Fruit fly (Drosophila melanogaster) whole organism, embryonic: ENCODE measurements around the gene CG4074.

Experiments
- Asciz ChIP-seq: fragments of 200-800 bp; sonication (Bioruptor generic); optimal IDR thresholded peaks from 2 replicates; lab custom pipeline; 2017; ENCODE audit warnings: missing biosample characterization, mild to moderate bottlenecking, missing genetic modification characterization, missing genetic modification reagents
- Atf6 ChIP-seq: fragments of 200-800 bp; sonication (Bioruptor generic); IDR thresholded peaks from 2 replicates; pipeline ENCODE4 v1.3.6; 2022; ENCODE audit warnings: missing biosample characterization, missing genetic modification characterization
- CG10321 ChIP-seq: fragments of 200-800 bp; sonication (Bioruptor generic); IDR thresholded peaks from 2 replicates; pipeline ENCODE4 v1.3.6; 2022; ENCODE audit warnings: missing biosample characterization, missing genetic modification characterization
- CG10462 ChIP-seq: fragments of 200-800 bp; sonication (Bioruptor generic); optimal IDR thresholded peaks from 2 replicates; lab custom pipeline; 2016; ENCODE audit warnings: missing biosample characterization, missing genetic modification characterization
- CG10979 ChIP-seq: fragments of 200-800 bp; sonication (Bioruptor generic); optimal IDR thresholded peaks from 2 replicates; lab custom pipeline; 2018; ENCODE audit warnings: missing biosample characterization, mild to moderate bottlenecking, missing genetic modification characterization, moderate library complexity
- CG12104 ChIP-seq: fragments of 200-800 bp; sonication (Bioruptor generic); optimal IDR thresholded peaks from 3 replicates; lab custom pipeline; 2016; ENCODE audit warnings: missing biosample characterization, missing genetic modification characterization
- CG1233 ChIP-seq: fragments of 200-800 bp; sonication (Bioruptor generic); optimal IDR thresholded peaks from 4 replicates; lab custom pipeline; 2018; ENCODE audit warnings: missing biosample characterization, mild to moderate bottlenecking, missing genetic modification characterization
- CG14667 ChIP-seq: fragments of 200-800 bp; sonication (Bioruptor generic); IDR thresholded peaks from 2 replicates; pipeline ENCODE4 v1.3.6; 2022; ENCODE audit warnings: missing biosample characterization, missing genetic modification characterization
- CG1602 ChIP-seq: fragments of 200-800 bp; sonication (Bioruptor generic); optimal IDR thresholded peaks from 3 replicates; lab custom pipeline; 2016; ENCODE audit warnings: missing biosample characterization, missing genetic modification characterization
- CG16863 ChIP-seq: fragments of 200-800 bp; sonication (Bioruptor generic); optimal IDR thresholded peaks from 3 replicates; lab custom pipeline; 2016; ENCODE audit warnings: missing biosample characterization, missing genetic modification characterization
- CG17802 ChIP-seq: fragments of 200-800 bp; sonication (Bioruptor generic); optimal IDR thresholded peaks from 2 replicates; lab custom pipeline; 2018; ENCODE audit warnings: missing biosample characterization, mild to moderate bottlenecking, missing genetic modification characterization, moderate library complexity
- CG17829 ChIP-seq: fragments of 200-800 bp; optimal IDR thresholded peaks from 2 replicates; lab custom pipeline; 2019; ENCODE audit warnings: missing biosample characterization, mild to moderate bottlenecking, missing genetic modification characterization, moderate library complexity
- CG2678 ChIP-seq: fragments of 200-800 bp; sonication (Bioruptor generic); optimal IDR thresholded peaks from 3 replicates; lab custom pipeline; 2019; ENCODE audit warnings: missing biosample characterization, mild to moderate bottlenecking, missing genetic modification characterization, moderate library complexity
- CG31365 ChIP-seq: fragments of 200-800 bp; sonication (Bioruptor generic); optimal IDR thresholded peaks from 2 replicates; lab custom pipeline; 2018; ENCODE audit warnings: missing biosample characterization, mild to moderate bottlenecking, missing genetic modification characterization
- CG4854 ChIP-seq: fragments of 200-800 bp; sonication (Bioruptor generic); optimal IDR thresholded peaks from 2 replicates; lab custom pipeline; 2016; ENCODE audit warnings: missing biosample characterization, missing genetic modification characterization, inconsistent platforms
- CG6175 ChIP-seq: fragments of 200-800 bp; sonication (Bioruptor generic); IDR thresholded peaks from 3 replicates; pipeline ENCODE4 v1.3.6; 2022; ENCODE audit warnings: missing biosample characterization, missing genetic modification characterization
- CG6689 ChIP-seq: fragments of 200-800 bp; sonication (Bioruptor generic); IDR thresholded peaks from 2 replicates; pipeline ENCODE4 v1.3.6; 2022; ENCODE audit warnings: missing biosample characterization, missing genetic modification characterization
- CG6854 ChIP-seq: fragments of 200-800 bp; sonication (Bioruptor generic); optimal IDR thresholded peaks from 3 replicates; lab custom pipeline; 2017; ENCODE audit warnings: missing biosample characterization, mild to moderate bottlenecking, missing genetic modification characterization
- CG7745 ChIP-seq: fragments of 200-800 bp; sonication (Bioruptor generic); optimal IDR thresholded peaks from 2 replicates; lab custom pipeline; 2018; ENCODE audit warnings: missing biosample characterization, mild to moderate bottlenecking, missing genetic modification characterization, moderate library complexity
- D ChIP-seq, 2 experiments: fragments of 200-800 bp in 1 of 2; fragments of >200 bp in 1 of 2; sonication (Bioruptor generic) in 1 of 2; optimal IDR thresholded peaks; 2 replicates in 1 of 2; 3 replicates in 1 of 2; lab custom pipeline; 2017; ENCODE audit warnings: mild to moderate bottlenecking in 1 of 2, missing biosample characterization in 1 of 2, missing genetic modification characterization in 1 of 2, missing genetic modification reagents in 1 of 2
- Dip2 ChIP-seq: fragments of 200-800 bp; sonication (Bioruptor generic); IDR thresholded peaks from 2 replicates; pipeline ENCODE4 v1.3.6; 2022; ENCODE audit warnings: missing biosample characterization, missing genetic modification characterization
- HLH54F ChIP-seq: fragments of 200-800 bp; sonication (Bioruptor generic); optimal IDR thresholded peaks from 3 replicates; lab custom pipeline; 2016; ENCODE audit warnings: missing biosample characterization, missing genetic modification characterization
- Lim3 ChIP-seq: fragments of 200-800 bp; sonication (Bioruptor generic); IDR thresholded peaks from 2 replicates; pipeline ENCODE4 v1.3.6; 2022; ENCODE audit warnings: missing biosample characterization, missing genetic modification characterization
- MESR4 ChIP-seq: fragments of 200-800 bp; sonication (Bioruptor generic); optimal IDR thresholded peaks from 2 replicates; lab custom pipeline; 2018; ENCODE audit warnings: missing biosample characterization, mild to moderate bottlenecking, missing genetic modification characterization, moderate library complexity
- Med ChIP-seq: fragments of 200-800 bp; sonication (Bioruptor generic); peaks from one replicate; lab custom pipeline; 2016; ENCODE audit warnings: missing biosample characterization, missing genetic modification characterization, mild to moderate bottlenecking, inconsistent platforms, moderate library complexity
- Sin3A ChIP-seq: fragments of >200 bp; optimal IDR thresholded peaks from 2 replicates; lab custom pipeline; 2018
- Sox100B ChIP-seq: fragments of 200-800 bp; sonication (Bioruptor generic); optimal IDR thresholded peaks from 3 replicates; lab custom pipeline; 2018; ENCODE audit warnings: missing biosample characterization, mild to moderate bottlenecking, missing genetic modification characterization
- Sry-δ ChIP-seq: fragments of 200-800 bp; sonication (Bioruptor generic); optimal IDR thresholded peaks from 2 replicates; lab custom pipeline; 2016; ENCODE audit warnings: missing biosample characterization, missing genetic modification characterization
- Trl ChIP-seq, 3 experiments: fragments of >200 bp in 2 of 3; fragments of 200-800 bp in 1 of 3; sonication (Bioruptor generic) in 1 of 3; optimal IDR thresholded peaks; 2 replicates in 1 of 3; 3 replicates in 2 of 3; lab custom pipeline; 2016 to 2017; ENCODE audit warnings: missing biosample characterization in 1 of 3, missing genetic modification characterization in 1 of 3
- amos ChIP-seq: fragments of 200-800 bp; sonication (Bioruptor generic); IDR thresholded peaks from 2 replicates; pipeline ENCODE4 v1.3.6; 2022; ENCODE audit warnings: missing biosample characterization, missing genetic modification characterization; ENCODE audit not compliant: partially characterized antibody
- esg ChIP-seq: fragments of 200-800 bp; sonication (Bioruptor generic); conservative IDR thresholded peaks from 2 replicates; pipeline ENCODE4 v1.3.6; 2022; ENCODE audit warnings: missing biosample characterization, missing genetic modification characterization
- exex ChIP-seq: fragments of 200-800 bp; sonication (Bioruptor generic); optimal IDR thresholded peaks from 4 replicates; lab custom pipeline; 2018; ENCODE audit warnings: missing biosample characterization, mild to moderate bottlenecking, missing genetic modification characterization, moderate library complexity
- grau ChIP-seq: fragments of 200-800 bp; optimal IDR thresholded peaks from 3 replicates; lab custom pipeline; 2019; ENCODE audit warnings: missing biosample characterization, mild to moderate bottlenecking, missing genetic modification characterization, moderate library complexity
- inv ChIP-seq: fragments of 200-800 bp; sonication (Bioruptor generic); IDR thresholded peaks from 2 replicates; pipeline ENCODE4 v1.3.6; 2022; ENCODE audit warnings: missing biosample characterization, missing genetic modification characterization; ENCODE audit not compliant: partially characterized antibody
- kah ChIP-seq: fragments of 200-800 bp; sonication (Bioruptor generic); optimal IDR thresholded peaks from 2 replicates; lab custom pipeline; 2018; ENCODE audit warnings: missing biosample characterization, mild to moderate bottlenecking, missing genetic modification characterization
- kni ChIP-seq: fragments of 200-800 bp; sonication (Bioruptor generic); optimal IDR thresholded peaks from 3 replicates; lab custom pipeline; 2017; ENCODE audit warnings: mild to moderate bottlenecking, missing biosample characterization, missing genetic modification reagents, missing genetic modification characterization
- lbe ChIP-seq: fragments of 200-800 bp; sonication (Bioruptor generic); optimal IDR thresholded peaks from 2 replicates; lab custom pipeline; 2016; ENCODE audit warnings: missing biosample characterization, mild to moderate bottlenecking, missing genetic modification characterization
- nmo ChIP-seq: fragments of 200-800 bp; sonication (Bioruptor generic); optimal IDR thresholded peaks from 2 replicates; lab custom pipeline; 2018; ENCODE audit warnings: missing biosample characterization, mild to moderate bottlenecking, missing genetic modification characterization, moderate library complexity
- nom ChIP-seq: fragments of 200-800 bp; sonication (Bioruptor generic); optimal IDR thresholded peaks from 2 replicates; lab custom pipeline; 2017; ENCODE audit warnings: missing biosample characterization, missing genetic modification characterization, mild to moderate bottlenecking, moderate library complexity, missing genetic modification reagents
- pb ChIP-seq: fragments of 200-800 bp; sonication (Bioruptor generic); optimal IDR thresholded peaks from 3 replicates; lab custom pipeline; 2016; ENCODE audit warnings: missing biosample characterization, missing genetic modification characterization
- pfk ChIP-seq: fragments of 200-800 bp; sonication (Bioruptor generic); optimal IDR thresholded peaks from 2 replicates; lab custom pipeline; 2018; ENCODE audit warnings: missing biosample characterization, mild to moderate bottlenecking, missing genetic modification characterization, moderate library complexity
- pnt ChIP-seq: fragments of 200-800 bp; sonication (Bioruptor generic); optimal IDR thresholded peaks from 3 replicates; lab custom pipeline; 2016; ENCODE audit warnings: missing biosample characterization, missing genetic modification characterization
- ranshi ChIP-seq: fragments of 200-800 bp; sonication (Bioruptor generic); IDR thresholded peaks from 2 replicates; pipeline ENCODE4 v1.3.6; 2022; ENCODE audit warnings: missing biosample characterization, missing genetic modification characterization
- ro ChIP-seq: fragments of 200-800 bp; sonication (Bioruptor generic); IDR thresholded peaks from 2 replicates; pipeline ENCODE4 v1.3.6; 2022; ENCODE audit warnings: missing biosample characterization, missing genetic modification characterization
- sens-2 ChIP-seq: fragments of 200-800 bp; sonication (Bioruptor generic); IDR thresholded peaks from 2 replicates; pipeline ENCODE4 v1.3.6; 2022; ENCODE audit warnings: missing biosample characterization, missing genetic modification characterization
- slou ChIP-seq: fragments of 200-800 bp; sonication (Bioruptor generic); optimal IDR thresholded peaks from 3 replicates; lab custom pipeline; 2016; ENCODE audit warnings: missing biosample characterization, missing genetic modification characterization
- tap ChIP-seq: fragments of 200-800 bp; optimal IDR thresholded peaks from 3 replicates; lab custom pipeline; 2019; ENCODE audit warnings: missing biosample characterization, mild to moderate bottlenecking, missing genetic modification characterization, moderate library complexity
- tup ChIP-seq: fragments of 200-800 bp; sonication (Bioruptor generic); optimal IDR thresholded peaks from 2 replicates; lab custom pipeline; 2016; ENCODE audit warnings: missing biosample characterization, mild to moderate bottlenecking, missing genetic modification characterization, moderate library complexity
- zen2 ChIP-seq: fragments of 200-800 bp; sonication (Bioruptor generic); IDR thresholded peaks from 3 replicates; pipeline ENCODE4 v1.3.6; 2022; ENCODE audit warnings: missing biosample characterization, missing genetic modification characterization; ENCODE audit not compliant: partially characterized antibody

Gene CG4074

DNA sequence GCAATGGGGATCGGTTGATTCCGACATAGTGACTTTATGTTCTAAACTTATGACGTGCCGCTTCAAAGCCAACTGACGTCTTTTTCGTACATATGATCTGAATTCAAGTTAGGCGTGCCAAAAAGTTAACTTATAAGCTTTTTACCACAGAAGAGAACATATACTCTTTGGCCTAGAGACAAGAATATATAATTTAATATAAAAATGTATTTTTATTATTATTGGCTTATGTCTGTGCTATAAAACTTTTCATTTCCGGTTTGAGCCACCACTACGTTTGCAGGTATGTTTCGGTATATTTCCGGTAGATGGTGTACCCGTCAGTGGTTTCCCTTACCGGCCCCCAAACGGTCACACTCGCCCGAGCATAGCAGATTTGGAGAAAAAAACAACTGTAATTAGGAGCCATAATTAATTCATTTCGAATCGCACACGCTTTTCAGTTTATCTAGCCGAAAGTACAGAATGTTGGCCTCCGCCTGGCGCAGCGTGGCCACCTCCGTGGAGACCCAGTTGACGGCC is 29.1 kb upstream of the CG4074 start, which contains the start of the genes CG3698 and tzn (continued):
- TF ChIP-seq Lim3 (GFP tag; lab: Robert Waterston, UW) = peak; percentile 74
- peak; percentile 89 for TF ChIP-seq slou
- TF ChIP-seq CG2678 (tag; lab: Kevin White, UChicago) = no peak
- peak; percentile 97 for TF ChIP-seq CG1233 (GFP tag; lab: Kevin White, UChicago)
- peak; percentile 82 for TF ChIP-seq pfk
- TF ChIP-seq CG1602 (GFP tag; lab: Kevin White, UChicago) = peak; percentile 82
- TF ChIP-seq CG7745 (tag; lab: Kevin White, UChicago) = no peak
- peak; percentile 89 for TF ChIP-seq CG4854 (GFP tag; lab: Kevin White, UChicago)
- peak; percentile 85 for TF ChIP-seq CG6689 (GFP tag; lab: Robert Waterston, UW)
- peak; percentile 88 for TF ChIP-seq CG14667 (GFP tag; lab: Robert Waterston, UW)
- TF ChIP-seq exex (tag; lab: Kevin White, UChicago) = peak; percentile 84
- peak; percentile 88 for TF ChIP-seq CG6854
- TF ChIP-seq D (optimal IDR thresholded peaks at IDR 0.05; lab: Kevin White, UChicago) = peak; percentile 16
- peak; percentile 94 for TF ChIP-seq D (GFP tag; optimal IDR thresholded peaks at IDR 0.05; lab: Kevin White, UChicago)
- TF ChIP-seq CG12104 (GFP tag; lab: Kevin White, UChicago) = peak; percentile 94
- no peak for TF ChIP-seq Sin3A
- TF ChIP-seq kni (GFP tag; lab: Kevin White, UChicago) = peak; percentile 88
- peak; percentile 74 for TF ChIP-seq kah (GFP tag; lab: Kevin White, UChicago)
- peak; percentile 58 for TF ChIP-seq Sry-δ (GFP tag; lab: Kevin White, UChicago)
- TF ChIP-seq pnt = peak; percentile 35
- TF ChIP-seq lbe (GFP tag; lab: Kevin White, UChicago) = no peak
- TF ChIP-seq amos = no peak
- TF ChIP-seq CG10321 (GFP tag; lab: Robert Waterston, UW) = peak; percentile 80
- peak; percentile 83 for TF ChIP-seq CG31365
- no peak for TF ChIP-seq inv
- peak; percentile 65 for TF ChIP-seq tup
- TF ChIP-seq ranshi = peak; percentile 94
- TF ChIP-seq nmo = peak; percentile 91
- TF ChIP-seq Atf6 (GFP tag; lab: Robert Waterston, UW) = peak; percentile 88
- TF ChIP-seq CG16863 (GFP tag; lab: Kevin White, UChicago) = peak; percentile 72
- TF ChIP-seq Dip2 (GFP tag; lab: Robert Waterston, UW) = no peak
- TF ChIP-seq Sox100B = no peak
- TF ChIP-seq Trl (optimal IDR thresholded peaks at IDR 0.05; lab: Kevin White, UChicago) = no peak
- TF ChIP-seq Trl (GFP tag; optimal IDR thresholded peaks at IDR 0.05; lab: Kevin White, UChicago) = peak; percentile 90
- TF ChIP-seq pb (GFP tag; lab: Kevin White, UChicago) = peak; percentile 87
- peak; percentile 82 for TF ChIP-seq CG10462 (GFP tag; lab: Kevin White, UChicago)
- peak; percentile 75 for TF ChIP-seq ro
- peak; percentile 95 for TF ChIP-seq sens-2 (GFP tag; lab: Robert Waterston, UW)
- no peak for TF ChIP-seq nom (GFP tag; lab: Kevin White, UChicago)
- TF ChIP-seq Med (GFP tag; lab: Kevin White, UChicago) = peak; percentile 99
- TF ChIP-seq HLH54F = peak; percentile 81
- TF ChIP-seq esg (GFP tag; lab: Robert Waterston, UW) = peak; percentile 72
- TF ChIP-seq Asciz (GFP tag; lab: Kevin White, UChicago) = peak; percentile 94
- TF ChIP-seq grau (tag; lab: Kevin White, UChicago) = peak; percentile 84
- peak; percentile 89 for TF ChIP-seq CG17829
- TF ChIP-seq CG17802 = peak; percentile 90
- peak; percentile 87 for TF ChIP-seq CG10979 (tag; lab: Kevin White, UChicago)
- no peak for TF ChIP-seq tap (tag; lab: Kevin White, UChicago)
- peak; percentile 64 for TF ChIP-seq MESR4 (GFP tag; lab: Kevin White, UChicago)
- TF ChIP-seq zen2 = no peak
- peak; percentile 94 for TF ChIP-seq CG6175 (GFP tag; lab: Robert Waterston, UW)
